Worm (Caenorhabditis elegans) whole organism, midembryonic: Measurements from ENCODE around the gene tre-4.

Experiments
- T22C8.4 ChIP-seq: fragments of 200-800 bp; sonication (Bioruptor generic); IDR thresholded peaks from 2 replicates; pipeline ENCODE4 v1.3.6; 2022; ENCODE audit warnings: missing genetic modification characterization, missing compliant biosample characterization
- flt-1 ChIP-seq: fragments of 200-800 bp; sonication (Bioruptor generic); IDR thresholded peaks from 2 replicates; pipeline ENCODE4 v1.3.6; 2022; ENCODE audit warnings: missing genetic modification characterization, missing compliant biosample characterization
- klf-2 ChIP-seq: fragments of 200-800 bp; sonication (Bioruptor generic); conservative IDR thresholded peaks from 2 replicates; pipeline ENCODE4 v1.3.6; 2022; ENCODE audit warnings: missing genetic modification reagents, missing genetic modification characterization, missing compliant biosample characterization
- med-1 ChIP-seq: sonication (generic microtip); optimal IDR thresholded peaks from 2 replicates; lab custom pipeline; 2017; ENCODE audit warnings: missing genetic modification characterization, mild to moderate bottlenecking, missing compliant biosample characterization, antibody characterized with exemption, missing genetic modification reagents; ENCODE audit not compliant: insufficient read depth
- tab-1 ChIP-seq: fragments of 200-800 bp; sonication (Bioruptor generic); IDR thresholded peaks from 2 replicates; pipeline ENCODE4 v1.3.6; 2022; ENCODE audit warnings: missing genetic modification characterization, missing compliant biosample characterization
- ztf-29 ChIP-seq: fragments of 200-800 bp; sonication (Bioruptor generic); IDR thresholded peaks from 2 replicates; pipeline ENCODE4 v1.3.6; 2022; ENCODE audit warnings: missing genetic modification reagents, missing genetic modification characterization, missing compliant biosample characterization

- TF ChIP-seq tab-1 (GFP tag; lab: Robert Waterston, UW) (no peak), med-1 (GFP tag; lab: Kevin White, UChicago) (no peak), flt-1 (no peak), klf-2 (no peak), T22C8.4 (GFP tag; lab: Robert Waterston, UW) (no peak), ztf-29 (GFP tag; lab: Robert Waterston, UW) (no peak)
These were observed 9.4 kb upstream of the tre-4 start, which contains the start of gene F02D10.3 for ce11 chrX:13462519-13462918.
